Worm (Caenorhabditis elegans) whole organism, L4 larva: ENCODE measurements around the gene irld-7.

Experiments used
- F49E8.2 ChIP-seq: sonication (generic microtip); optimal IDR thresholded peaks from 2 replicates; lab custom pipeline; 2016; ENCODE audit warnings: missing compliant biosample characterization, mild to moderate bottlenecking, missing genetic modification characterization, borderline replicate concordance
- Y5F2A.4 ChIP-seq: fragments of 200-800 bp; sonication (Bioruptor generic); optimal IDR thresholded peaks from 2 replicates; lab custom pipeline; 2018; ENCODE audit warnings: mild to moderate bottlenecking, missing genetic modification characterization, missing compliant biosample characterization
- Y75B8A.6 ChIP-seq: fragments of 200-800 bp; sonication (Bioruptor generic); IDR thresholded peaks from 2 replicates; pipeline ENCODE4 v1.3.6; 2022; ENCODE audit warnings: missing genetic modification reagents, missing genetic modification characterization, missing compliant biosample characterization
- ZK337.2 ChIP-seq: fragments of 200-800 bp; sonication (Bioruptor generic); IDR thresholded peaks from 2 replicates; pipeline ENCODE4 v1.3.6; 2022; ENCODE audit warnings: missing genetic modification reagents, missing genetic modification characterization, missing compliant biosample characterization
- ZK546.5 ChIP-seq, 2 experiments: sonication (generic microtip); optimal IDR thresholded peaks; 2 replicates each; lab custom pipeline; 2017; ENCODE audit warnings: missing biosample characterization in 2 of 2, missing genetic modification characterization in 2 of 2
- aha-1 ChIP-seq: fragments of 150-350 bp; peaks from one replicate; lab custom pipeline; 2014; ENCODE audit warnings: missing biosample characterization, missing genetic modification characterization
- ceh-32 ChIP-seq: sonication (generic microtip); optimal IDR thresholded peaks from 2 replicates; lab custom pipeline; 2016; ENCODE audit warnings: mild to moderate bottlenecking, missing genetic modification characterization, missing compliant biosample characterization; ENCODE audit not compliant: poor library complexity
- daf-8 ChIP-seq: fragments of 200-800 bp; sonication (Bioruptor generic); IDR thresholded peaks from 2 replicates; pipeline ENCODE4 v1.3.6; 2022; ENCODE audit warnings: missing genetic modification characterization, missing compliant biosample characterization
- dmd-6 ChIP-seq: fragments of 200-800 bp; sonication (Bioruptor generic); IDR thresholded peaks from 2 replicates; pipeline ENCODE4 v1.3.6; 2022; ENCODE audit warnings: missing genetic modification reagents, missing genetic modification characterization, missing compliant biosample characterization
- dve-1 ChIP-seq: sonication (generic microtip); optimal IDR thresholded peaks from 2 replicates; lab custom pipeline; 2017; ENCODE audit warnings: antibody characterized with exemption, mild to moderate bottlenecking, missing genetic modification characterization, missing compliant biosample characterization; ENCODE audit not compliant: insufficient read depth
- egl-43 ChIP-seq: fragments of 200-800 bp; sonication (Bioruptor generic); IDR thresholded peaks from 2 replicates; pipeline ENCODE4 v1.3.6; 2022; ENCODE audit warnings: missing genetic modification reagents, missing genetic modification characterization, missing compliant biosample characterization
- fkh-10 ChIP-seq: fragments of 150-350 bp; optimal IDR thresholded peaks from 2 replicates; lab custom pipeline; 2014; ENCODE audit warnings: missing biosample characterization, missing genetic modification reagents, missing genetic modification characterization
- fos-1 ChIP-seq: fragments of 150-350 bp; optimal IDR thresholded peaks from 2 replicates; lab custom pipeline; 2014; ENCODE audit warnings: missing biosample characterization, missing genetic modification characterization
- lim-7 ChIP-seq: fragments of 200-800 bp; sonication (Bioruptor generic); IDR thresholded peaks from 2 replicates; pipeline ENCODE4 v1.3.6; 2022; ENCODE audit warnings: missing genetic modification characterization, missing compliant biosample characterization
- lin-13 ChIP-seq: fragments of 150-350 bp; optimal IDR thresholded peaks from 2 replicates; lab custom pipeline; 2014; ENCODE audit warnings: missing biosample characterization, missing genetic modification reagents, missing genetic modification characterization
- lir-3 ChIP-seq: sonication (generic microtip); optimal IDR thresholded peaks from 2 replicates; lab custom pipeline; 2016; ENCODE audit warnings: mild to moderate bottlenecking, missing genetic modification characterization, missing compliant biosample characterization
- mdt-29 ChIP-seq: fragments of 200-800 bp; sonication (Bioruptor generic); IDR thresholded peaks from 2 replicates; pipeline ENCODE4 v1.3.6; 2022; ENCODE audit warnings: missing genetic modification reagents, missing genetic modification characterization, missing compliant biosample characterization
- mes-2 ChIP-seq: sonication (generic microtip); optimal IDR thresholded peaks from 2 replicates; lab custom pipeline; 2016; ENCODE audit warnings: missing genotype, mild to moderate bottlenecking, missing genetic modification characterization, missing compliant biosample characterization; ENCODE audit not compliant: poor library complexity, severe bottlenecking
- nhr-111 ChIP-seq: fragments of 200-800 bp; sonication (Bioruptor generic); optimal IDR thresholded peaks from 2 replicates; lab custom pipeline; 2018; ENCODE audit warnings: mild to moderate bottlenecking, missing genetic modification characterization, missing compliant biosample characterization
- nhr-25 ChIP-seq: sonication (generic microtip); optimal IDR thresholded peaks from 2 replicates; lab custom pipeline; 2017; ENCODE audit warnings: missing genetic modification characterization, mild to moderate bottlenecking, missing compliant biosample characterization, antibody characterized with exemption, moderate library complexity, borderline replicate concordance; ENCODE audit not compliant: insufficient read depth
- nhr-28 ChIP-seq: fragments of 150-350 bp; optimal IDR thresholded peaks from 2 replicates; lab custom pipeline; 2014; ENCODE audit warnings: missing biosample characterization, missing genetic modification characterization
- nhr-48 ChIP-seq: sonication (generic microtip); optimal IDR thresholded peaks from 2 replicates; lab custom pipeline; 2016; ENCODE audit warnings: mild to moderate bottlenecking, missing genetic modification characterization, missing compliant biosample characterization
- nhr-77 ChIP-seq: fragments of 150-350 bp; optimal IDR thresholded peaks from 2 replicates; lab custom pipeline; 2014; ENCODE audit warnings: missing biosample characterization, missing genetic modification characterization
- pqm-1 ChIP-seq: sonication (generic microtip); optimal IDR thresholded peaks from 2 replicates; lab custom pipeline; 2017; ENCODE audit warnings: missing biosample characterization, missing genetic modification characterization
- saeg-2 ChIP-seq: fragments of 200-800 bp; sonication (Bioruptor generic); IDR thresholded peaks from 2 replicates; pipeline ENCODE4 v1.3.6; 2022; ENCODE audit warnings: missing genetic modification reagents, missing genetic modification characterization, missing compliant biosample characterization
- snpc-1.2 ChIP-seq: fragments of 200-800 bp; sonication (Bioruptor generic); IDR thresholded peaks from 2 replicates; pipeline ENCODE4 v1.3.6; 2022; ENCODE audit warnings: missing genetic modification reagents, missing genetic modification characterization, missing compliant biosample characterization
- spr-3 ChIP-seq: fragments of 200-800 bp; sonication (Bioruptor generic); optimal IDR thresholded peaks from 2 replicates; lab custom pipeline; 2018; ENCODE audit warnings: mild to moderate bottlenecking, missing genetic modification characterization, missing compliant biosample characterization
- tag-97 ChIP-seq: fragments of 200-800 bp; sonication (Bioruptor generic); IDR thresholded peaks from 2 replicates; pipeline ENCODE4 v1.3.6; 2022; ENCODE audit warnings: missing genetic modification characterization, missing compliant biosample characterization
- tra-1 ChIP-seq: fragments of 200-800 bp; sonication (Bioruptor generic); IDR thresholded peaks from 2 replicates; pipeline ENCODE4 v1.3.6; 2022; ENCODE audit warnings: missing genetic modification reagents, missing genetic modification characterization, missing compliant biosample characterization
- unc-62 ChIP-seq, 3 experiments: fragments of 150-350 bp in 1 of 3; sonication (generic microtip); optimal IDR thresholded peaks in 2 of 3; peaks in 1 of 3; 1 replicate in 1 of 3; 2 replicates in 2 of 3; lab custom pipeline; 2014 to 2017; ENCODE audit warnings: missing biosample characterization in 3 of 3, missing genetic modification characterization in 3 of 3, missing genetic modification reagents in 3 of 3, missing genotype in 1 of 3
- zag-1 ChIP-seq: fragments of 150-350 bp; optimal IDR thresholded peaks from 2 replicates; lab custom pipeline; 2014; ENCODE audit warnings: missing biosample characterization, missing genetic modification characterization
- ztf-7 ChIP-seq: fragments of 150-350 bp; optimal IDR thresholded peaks from 2 replicates; lab custom pipeline; 2014; ENCODE audit warnings: missing biosample characterization, missing genetic modification characterization

The irld-7 gene

DNA sequence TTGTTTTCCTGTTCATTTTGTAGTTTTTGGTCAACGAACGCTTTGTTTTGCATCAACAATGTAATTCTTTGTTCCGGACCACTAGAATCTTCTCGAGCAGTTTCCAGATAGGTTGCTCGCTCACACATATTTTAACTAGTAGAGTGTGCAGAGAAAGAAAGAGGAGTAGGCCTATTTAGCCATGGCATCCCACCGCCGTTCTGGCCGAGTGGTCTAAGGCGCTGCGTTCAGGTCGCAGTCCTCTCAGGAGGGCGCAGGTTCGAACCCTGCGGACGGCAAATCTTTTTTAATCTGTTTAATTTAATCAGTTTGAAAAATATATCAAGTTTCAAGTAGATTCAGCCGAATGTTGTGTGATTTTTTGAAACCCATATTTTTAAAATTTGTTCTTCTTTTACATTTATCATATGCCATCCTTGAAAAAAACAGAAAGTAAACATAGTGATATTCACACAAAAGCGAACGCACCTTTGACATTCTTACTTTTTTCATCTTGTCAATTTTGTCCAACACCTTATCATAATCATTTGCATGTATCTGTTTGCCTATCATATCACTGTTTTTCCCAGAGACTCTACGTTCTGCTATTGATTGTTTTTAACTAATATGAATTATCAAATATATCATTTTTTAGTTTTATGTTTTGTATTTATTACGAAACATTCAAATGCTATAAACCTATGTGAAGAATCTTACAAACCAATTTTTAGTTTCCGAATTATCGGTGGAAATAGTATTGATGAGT is 33.4 kb upstream of the irld-7 start, which contains the start of gene try-3 (continued):
- TF ChIP-seq tag-97 (no peak), mes-2 (peak; percentile 85), ZK337.2 (0 out of 2 replicates have a peak, but pooled peaks have one; percentile 14), pqm-1 (no peak), daf-8 (GFP tag; lab: Robert Waterston, UW) (0 out of 2 replicates have a peak, but pooled peaks have one; percentile 15), nhr-111 (no peak), ZK546.5 (tag; optimal IDR thresholded peaks at IDR 0.05; lab: Kevin White, UChicago) (no peak)

DNA sequence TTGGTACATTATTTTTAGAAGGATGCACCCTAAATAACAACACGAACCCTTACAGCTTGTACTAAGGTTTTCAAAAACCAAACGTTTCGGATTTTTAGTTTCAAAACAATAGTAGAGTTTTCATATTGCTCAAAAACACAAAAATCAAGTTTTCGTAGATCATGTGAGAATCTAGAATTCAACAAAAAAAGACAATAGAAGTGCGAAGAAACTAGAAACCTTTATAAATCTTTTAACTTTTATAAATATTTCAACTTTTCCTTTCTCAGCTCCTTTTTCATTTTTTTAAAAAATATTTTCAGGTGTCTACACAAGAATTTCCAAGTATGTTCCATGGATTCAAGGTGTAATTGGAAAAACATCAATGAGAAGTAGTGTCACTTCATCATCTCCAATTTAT is 29.7 kb upstream of the irld-7 start, which contains the start of gene best-9:
Gene best-9, plus strand, starts transcription at position 301 of the 400 bp plus-strand sequence.
- TF ChIP-seq spr-3 (GFP tag; lab: Kevin White, UChicago) = no peak
- no peak for TF ChIP-seq Y75B8A.6 (GFP tag; lab: Robert Waterston, UW)
- no peak for TF ChIP-seq aha-1 (tag; lab: Kevin White, UChicago)
- no peak for TF ChIP-seq zag-1 (tag; lab: Kevin White, UChicago)
- TF ChIP-seq saeg-2 (GFP tag; lab: Robert Waterston, UW) = no peak
- TF ChIP-seq fkh-10 (GFP tag; lab: Kevin White, UChicago) = no peak
- TF ChIP-seq nhr-77 (tag; lab: Kevin White, UChicago) = no peak
- TF ChIP-seq ztf-7 (tag; lab: Kevin White, UChicago) = no peak
- TF ChIP-seq lir-3 (tag; lab: Kevin White, UChicago) = no peak
- no peak for TF ChIP-seq nhr-48 (tag; lab: Kevin White, UChicago)
- no peak for TF ChIP-seq tra-1 (GFP tag; lab: Robert Waterston, UW)

DNA sequence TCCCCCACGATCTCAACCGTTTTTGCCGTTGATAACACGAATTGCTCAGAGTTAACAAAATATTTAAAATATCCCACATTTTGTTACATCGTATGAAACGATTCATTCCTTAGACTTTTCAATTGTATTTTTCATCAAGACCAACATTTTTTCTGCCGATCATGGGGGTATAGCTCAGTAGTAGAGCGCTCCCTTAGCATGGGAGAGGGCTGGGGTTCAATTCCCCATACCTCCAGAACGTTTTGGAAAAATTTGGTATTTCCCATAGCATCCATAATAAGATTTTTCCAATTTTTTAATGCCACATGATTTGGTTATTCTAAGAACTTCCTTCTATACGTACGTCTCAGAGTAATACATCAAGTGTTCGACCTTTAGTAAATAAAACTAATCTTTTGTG is 28.1 kb upstream of the irld-7 start:
- TF ChIP-seq spr-3 (GFP tag; lab: Kevin White, UChicago) (no peak), snpc-1.2 (GFP tag; lab: Robert Waterston, UW) (0 out of 2 replicates have a peak, but pooled peaks have one; percentile 62), unc-62 (GFP tag; optimal IDR thresholded peaks at IDR 0.05 in 1 of 2; lab: Kevin White, UChicago) (peak in 1 of 2 experiments; percentile 50), unc-62 (tag; optimal IDR thresholded peaks at IDR 0.05; lab: Kevin White, UChicago) (no peak), dmd-6 (GFP tag; lab: Robert Waterston, UW) (no peak), F49E8.2 (tag; lab: Kevin White, UChicago) (no peak), lim-7 (no peak)
- TF ChIP-seq, all 104 proteins: peak for 2

DNA sequence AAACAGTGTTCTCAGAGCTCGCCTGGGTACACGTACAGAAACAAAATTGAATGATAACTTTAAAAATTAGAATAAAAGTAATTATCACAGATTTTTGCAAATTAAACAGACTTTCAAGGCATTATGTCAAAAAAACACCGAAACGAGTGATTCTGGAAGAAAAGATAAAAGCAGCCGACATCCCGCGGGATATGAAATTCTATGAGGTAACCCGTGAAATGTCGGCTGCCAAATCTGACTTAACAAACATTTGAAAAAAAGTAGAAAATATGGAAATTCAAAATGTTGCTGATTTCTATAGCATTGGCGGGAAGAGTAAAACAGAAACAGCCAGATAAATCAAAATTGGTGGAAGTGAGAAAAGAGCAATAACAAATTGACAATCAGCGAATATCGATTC is 24.6 kb upstream of the irld-7 start:
- no peak for TF ChIP-seq snpc-1.2 (GFP tag; lab: Robert Waterston, UW)

DNA sequence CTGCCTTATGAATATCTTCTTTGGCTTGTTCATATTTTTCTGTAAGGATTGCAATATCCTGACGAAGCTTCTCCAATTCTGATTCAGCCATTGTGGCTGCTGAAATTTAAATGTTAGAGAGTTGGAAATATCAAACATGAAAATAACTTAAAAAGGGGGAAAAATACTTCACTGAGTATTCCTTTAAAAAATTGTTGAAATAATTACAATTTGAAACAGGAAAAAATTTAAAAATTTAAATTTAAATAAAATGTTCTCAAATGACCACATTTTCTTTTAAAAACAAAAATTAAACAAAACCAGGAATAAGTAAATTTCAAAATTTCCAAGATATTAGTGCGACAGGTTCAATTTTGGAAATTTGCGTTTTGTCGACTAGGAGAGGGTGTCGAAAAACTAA is 17.9 kb upstream of the irld-7 start, which contains the start of gene bicd-1:
Gene bicd-1, minus strand, starts transcription at position 101 of the 400 bp plus-strand sequence.
- TF ChIP-seq Y5F2A.4 (GFP tag; lab: Kevin White, UChicago) (no peak), egl-43 (GFP tag; lab: Robert Waterston, UW) (no peak)

DNA sequence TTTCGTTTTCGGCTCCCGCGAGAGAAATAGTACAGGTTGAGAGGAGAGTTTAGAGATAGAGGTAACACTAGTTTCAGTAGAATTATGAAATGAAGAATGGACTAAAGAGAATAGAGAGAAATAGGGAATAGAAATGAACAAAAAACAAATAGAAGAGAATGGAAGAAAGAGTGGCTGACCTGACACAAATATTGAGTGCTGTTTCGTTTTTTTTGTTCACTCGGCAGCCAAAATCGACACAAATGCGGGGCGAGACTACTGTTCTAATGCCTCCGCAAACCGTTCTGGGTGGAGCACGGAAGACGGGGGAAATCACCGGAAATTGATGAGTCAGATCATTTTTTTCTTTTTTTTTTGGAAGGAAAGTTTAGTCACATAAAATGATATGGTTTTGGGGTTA is 17.5 kb upstream of the irld-7 start:
- TF ChIP-seq nhr-28 = peak; percentile 10
- no peak for TF ChIP-seq nhr-25 (tag; lab: Kevin White, UChicago)
- peak; percentile 42 for TF ChIP-seq aha-1 (tag; lab: Kevin White, UChicago)
- no peak for TF ChIP-seq fkh-10 (GFP tag; lab: Kevin White, UChicago)
- TF ChIP-seq lin-13 (GFP tag; lab: Kevin White, UChicago) = no peak
- TF ChIP-seq dve-1 (tag; lab: Kevin White, UChicago) = no peak
- TF ChIP-seq mdt-29 (GFP tag; lab: Robert Waterston, UW) = no peak
- no peak for TF ChIP-seq fos-1 (tag; lab: Kevin White, UChicago)
- TF ChIP-seq ceh-32 = no peak
